Worm (Caenorhabditis elegans) whole organism, L4/young adult: ENCODE results near the gene mip-2.

ENCODE experiments used
- W03F9.2 ChIP-seq: fragments of 150-350 bp; optimal IDR thresholded peaks from 2 replicates; lab custom pipeline; 2014; ENCODE audit warnings: missing biosample characterization, missing genetic modification characterization
- dao-5 ChIP-seq: sonication (generic microtip); optimal IDR thresholded peaks from 2 replicates; lab custom pipeline; 2016; ENCODE audit warnings: missing genotype, missing genetic modification characterization, moderate library complexity, missing compliant biosample characterization
- him-1 ChIP-seq: sonication (generic microtip); optimal IDR thresholded peaks from 2 replicates; lab custom pipeline; 2016; ENCODE audit warnings: missing genotype, missing genetic modification reagents, missing genetic modification characterization, missing compliant biosample characterization

DNA sequence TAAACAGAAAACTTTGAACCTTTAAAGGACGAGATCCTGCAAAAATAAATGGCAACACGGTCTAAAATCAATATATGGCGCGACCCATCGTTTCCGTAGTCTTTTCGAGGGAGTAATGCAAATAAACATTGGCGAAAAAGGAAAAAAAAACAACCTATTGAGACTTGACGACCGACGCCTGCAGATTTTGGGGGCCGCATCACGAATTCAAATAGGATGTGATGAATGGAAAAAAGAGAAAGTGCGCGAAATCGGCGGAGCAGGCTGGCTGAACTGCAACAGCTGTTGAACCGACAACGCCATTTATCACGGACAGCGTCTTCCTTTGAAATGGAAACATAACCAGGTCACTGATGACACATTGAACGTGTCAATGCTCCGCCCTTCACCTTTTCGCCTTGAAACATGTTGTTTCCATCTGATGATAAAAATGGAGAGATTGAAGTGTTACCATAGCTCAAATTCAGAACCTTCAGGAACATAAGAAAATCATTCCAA is 13.9 kb downstream of the mip-2 start:
- TF ChIP-seq him-1 (tag; lab: Kevin White, UChicago) (no peak), dao-5 (tag; lab: Kevin White, UChicago) (no peak), W03F9.2 (tag; lab: Kevin White, UChicago) (no peak)
